Fruit fly (Drosophila melanogaster) whole organism, embryonic: Measurements from ENCODE around the gene Tim17a1.
A peak's percentile ranks its signal among the peaks of the same experiment; 100 is the strongest.

Source experiments
- Awh ChIP-seq: fragments of 200-800 bp; sonication (Bioruptor generic); IDR thresholded peaks from 2 replicates; pipeline ENCODE4, ENCODE4 v1.3.6; 2022; ENCODE audit warnings: missing biosample characterization, missing genetic modification characterization
- B-H2 ChIP-seq: fragments of 200-800 bp; sonication (Bioruptor generic); optimal IDR thresholded peaks from 2 replicates; lab custom pipeline; 2018; ENCODE audit warnings: missing biosample characterization, mild to moderate bottlenecking, missing genetic modification characterization
- CG11456 ChIP-seq: fragments of 200-800 bp; sonication (Bioruptor generic); IDR thresholded peaks from 3 replicates; pipeline ENCODE4 v1.3.6; 2022; ENCODE audit warnings: missing biosample characterization, missing genetic modification characterization
- CG12942 ChIP-seq: fragments of 200-800 bp; sonication (Bioruptor generic); optimal IDR thresholded peaks from 3 replicates; lab custom pipeline; 2016; ENCODE audit warnings: missing biosample characterization, missing genetic modification characterization
- CG14667 ChIP-seq: fragments of 200-800 bp; sonication (Bioruptor generic); IDR thresholded peaks from 2 replicates; pipeline ENCODE4 v1.3.6; 2022; ENCODE audit warnings: missing biosample characterization, missing genetic modification characterization
- CG15073 ChIP-seq: fragments of 200-800 bp; sonication (Bioruptor generic); optimal IDR thresholded peaks from 2 replicates; lab custom pipeline; 2016; ENCODE audit warnings: missing biosample characterization, missing genetic modification characterization
- CG1832 ChIP-seq: fragments of 200-800 bp; sonication (Bioruptor generic); optimal IDR thresholded peaks from 2 replicates; lab custom pipeline; 2017; ENCODE audit warnings: missing biosample characterization, mild to moderate bottlenecking, missing genetic modification characterization, inconsistent platforms
- CG2199 ChIP-seq: fragments of 200-800 bp; sonication (Bioruptor generic); IDR thresholded peaks from 3 replicates; pipeline ENCODE4 v1.3.6; 2022; ENCODE audit warnings: missing biosample characterization, missing genetic modification characterization
- CG30020 ChIP-seq: fragments of 200-800 bp; optimal IDR thresholded peaks from 2 replicates; lab custom pipeline; 2019; ENCODE audit warnings: missing biosample characterization, mild to moderate bottlenecking, missing genetic modification characterization, moderate library complexity
- CG3065 ChIP-seq: fragments of 200-800 bp; sonication (Bioruptor generic); optimal IDR thresholded peaks from 2 replicates; lab custom pipeline; 2016; ENCODE audit warnings: missing biosample characterization, missing genetic modification characterization
- CG3847 ChIP-seq: fragments of 200-800 bp; sonication (Bioruptor generic); IDR thresholded peaks from 2 replicates; pipeline ENCODE4 v1.3.6; 2022; ENCODE audit warnings: missing biosample characterization, missing genetic modification characterization
- CG3995 ChIP-seq: fragments of 200-800 bp; sonication (Bioruptor generic); optimal IDR thresholded peaks from 3 replicates; lab custom pipeline; 2016; ENCODE audit warnings: missing biosample characterization, missing genetic modification characterization
- CG4820 ChIP-seq: fragments of 200-800 bp; sonication (Bioruptor generic); optimal IDR thresholded peaks from 3 replicates; lab custom pipeline; 2016; ENCODE audit warnings: missing biosample characterization, missing genetic modification characterization
- CG6175 ChIP-seq: fragments of 200-800 bp; sonication (Bioruptor generic); IDR thresholded peaks from 3 replicates; pipeline ENCODE4 v1.3.6; 2022; ENCODE audit warnings: missing biosample characterization, missing genetic modification characterization
- CG6272 ChIP-seq: fragments of 200-800 bp; sonication (Bioruptor generic); IDR thresholded peaks from 2 replicates; pipeline ENCODE4 v1.3.6; 2022; ENCODE audit warnings: missing biosample characterization, missing genetic modification characterization
- CG6854 ChIP-seq: fragments of 200-800 bp; sonication (Bioruptor generic); optimal IDR thresholded peaks from 3 replicates; lab custom pipeline; 2017; ENCODE audit warnings: missing biosample characterization, mild to moderate bottlenecking, missing genetic modification characterization
- CG7963 ChIP-seq: fragments of 200-800 bp; sonication (Bioruptor generic); IDR thresholded peaks from 3 replicates; pipeline ENCODE4 v1.3.6; 2022; ENCODE audit warnings: missing biosample characterization, missing genetic modification characterization; ENCODE audit not compliant: partially characterized antibody
- CG9215 ChIP-seq: fragments of 200-800 bp; sonication (Bioruptor generic); IDR thresholded peaks from 2 replicates; pipeline ENCODE4 v1.3.6; 2022; ENCODE audit warnings: missing biosample characterization, missing genetic modification characterization
- CG9727 ChIP-seq: fragments of 200-800 bp; sonication (Bioruptor generic); optimal IDR thresholded peaks from 3 replicates; lab custom pipeline; 2017; ENCODE audit warnings: missing biosample characterization, mild to moderate bottlenecking, missing genetic modification characterization
- CTCF ChIP-seq: fragments of 200-800 bp; sonication (Bioruptor generic); optimal IDR thresholded peaks from 2 replicates; lab custom pipeline; 2017; ENCODE audit warnings: missing biosample characterization, mild to moderate bottlenecking, missing genetic modification characterization, moderate library complexity
- CkIIα-i1 ChIP-seq: fragments of 200-800 bp; sonication (Bioruptor generic); IDR thresholded peaks from 2 replicates; pipeline ENCODE4 v1.3.6; 2022; ENCODE audit warnings: missing biosample characterization, missing genetic modification characterization
- Dek ChIP-seq: fragments of 200-800 bp; sonication (Bioruptor generic); optimal IDR thresholded peaks from 3 replicates; lab custom pipeline; 2019; ENCODE audit warnings: missing biosample characterization, mild to moderate bottlenecking, missing genetic modification characterization, moderate library complexity
- E2f2 ChIP-seq: fragments of 200-800 bp; sonication (Bioruptor generic); IDR thresholded peaks from 2 replicates; pipeline ENCODE4 v1.3.6; 2022; ENCODE audit warnings: missing biosample characterization, missing genetic modification characterization
- Gug ChIP-seq: fragments of 200-800 bp; sonication (Bioruptor generic); IDR thresholded peaks from 4 replicates; pipeline ENCODE4 v1.3.6; 2022; ENCODE audit warnings: missing biosample characterization, missing genetic modification characterization
- Hand ChIP-seq: fragments of 200-800 bp; sonication (Bioruptor generic); optimal IDR thresholded peaks from 2 replicates; lab custom pipeline; 2017; ENCODE audit warnings: mild to moderate bottlenecking, missing biosample characterization, missing genetic modification reagents, missing genetic modification characterization
- Hr78 ChIP-seq, 2 experiments: fragments of 200-800 bp in 1 of 2; fragments of >200 bp in 1 of 2; sonication (Bioruptor generic) in 1 of 2; optimal IDR thresholded peaks; 2 replicates each; lab custom pipeline; 2017 to 2019; ENCODE audit warnings: missing biosample characterization in 2 of 2, missing genetic modification characterization in 2 of 2, mild to moderate bottlenecking in 1 of 2, moderate library complexity in 1 of 2
- MTF-1 ChIP-seq: fragments of 200-800 bp; sonication (Bioruptor generic); optimal IDR thresholded peaks from 2 replicates; lab custom pipeline; 2018; ENCODE audit warnings: missing biosample characterization, mild to moderate bottlenecking, missing genetic modification characterization, borderline replicate concordance
- Oli ChIP-seq: fragments of 200-800 bp; sonication (Bioruptor generic); optimal IDR thresholded peaks from 2 replicates; lab custom pipeline; 2018; ENCODE audit warnings: missing biosample characterization, mild to moderate bottlenecking, missing genetic modification characterization, moderate library complexity
- Six4 ChIP-seq: fragments of 200-800 bp; sonication (Bioruptor generic); optimal IDR thresholded peaks from 2 replicates; lab custom pipeline; 2016; ENCODE audit warnings: missing biosample characterization, missing genetic modification characterization
- chinmo ChIP-seq: fragments of 200-800 bp; sonication (Bioruptor generic); IDR thresholded peaks from 4 replicates; pipeline ENCODE4 v1.3.6; 2022; ENCODE audit warnings: missing biosample characterization, missing genetic modification characterization; ENCODE audit not compliant: partially characterized antibody
- crc ChIP-seq: fragments of 200-800 bp; sonication (Bioruptor generic); optimal IDR thresholded peaks from 2 replicates; lab custom pipeline; 2016; ENCODE audit warnings: missing biosample characterization, missing genetic modification characterization
- dpn ChIP-seq, 2 experiments: fragments of 200-800 bp; sonication (Bioruptor generic); optimal IDR thresholded peaks; 3 replicates each; lab custom pipeline; 2016; ENCODE audit warnings: missing biosample characterization in 2 of 2, missing genetic modification characterization in 2 of 2
- fd102C ChIP-seq: fragments of 200-800 bp; sonication (Bioruptor generic); optimal IDR thresholded peaks from 2 replicates; lab custom pipeline; 2018; ENCODE audit warnings: missing biosample characterization, mild to moderate bottlenecking, missing genetic modification characterization, moderate library complexity
- fru ChIP-seq: fragments of >200 bp; optimal IDR thresholded peaks from 2 replicates; lab custom pipeline; 2017
- gcm ChIP-seq: fragments of 200-800 bp; sonication (Bioruptor generic); optimal IDR thresholded peaks from 2 replicates; lab custom pipeline; 2019; ENCODE audit warnings: missing biosample characterization, mild to moderate bottlenecking, missing genetic modification characterization, moderate library complexity
- ind ChIP-seq: fragments of 200-800 bp; sonication (Bioruptor generic); optimal IDR thresholded peaks from 3 replicates; lab custom pipeline; 2016; ENCODE audit warnings: missing biosample characterization, missing genetic modification characterization
- ken ChIP-seq: fragments of 200-800 bp; sonication (Bioruptor generic); IDR thresholded peaks from 3 replicates; pipeline ENCODE4 v1.3.6; 2022; ENCODE audit warnings: missing biosample characterization, missing genetic modification characterization
- lmd ChIP-seq: fragments of 200-800 bp; sonication (Bioruptor generic); IDR thresholded peaks from 2 replicates; pipeline ENCODE4 v1.3.6; 2022; ENCODE audit warnings: missing biosample characterization, missing genetic modification characterization
- nmo ChIP-seq: fragments of 200-800 bp; sonication (Bioruptor generic); optimal IDR thresholded peaks from 2 replicates; lab custom pipeline; 2018; ENCODE audit warnings: missing biosample characterization, mild to moderate bottlenecking, missing genetic modification characterization, moderate library complexity
- pho ChIP-seq: fragments of 200-800 bp; sonication (Bioruptor generic); optimal IDR thresholded peaks from 2 replicates; lab custom pipeline; 2016; ENCODE audit warnings: missing biosample characterization, missing genetic modification characterization
- pnt ChIP-seq: fragments of 200-800 bp; sonication (Bioruptor generic); optimal IDR thresholded peaks from 3 replicates; lab custom pipeline; 2016; ENCODE audit warnings: missing biosample characterization, missing genetic modification characterization
- ranshi ChIP-seq: fragments of 200-800 bp; sonication (Bioruptor generic); IDR thresholded peaks from 2 replicates; pipeline ENCODE4 v1.3.6; 2022; ENCODE audit warnings: missing biosample characterization, missing genetic modification characterization
- rib ChIP-seq: fragments of 200-800 bp; sonication (Bioruptor generic); IDR thresholded peaks from 2 replicates; pipeline ENCODE4 v1.3.6; 2022; ENCODE audit warnings: missing biosample characterization, missing genetic modification characterization
- salm ChIP-seq: fragments of 200-800 bp; sonication (Bioruptor generic); optimal IDR thresholded peaks from 2 replicates; lab custom pipeline; 2018; ENCODE audit warnings: missing biosample characterization, mild to moderate bottlenecking, missing genetic modification characterization
- sima ChIP-seq: fragments of 200-800 bp; sonication (Bioruptor generic); optimal IDR thresholded peaks from 2 replicates; lab custom pipeline; 2016; ENCODE audit warnings: missing biosample characterization, missing genetic modification characterization
- sqz ChIP-seq: fragments of 200-800 bp; sonication (Bioruptor generic); optimal IDR thresholded peaks from 3 replicates; lab custom pipeline; 2018; ENCODE audit warnings: missing biosample characterization, mild to moderate bottlenecking, missing genetic modification characterization
- toy ChIP-seq: fragments of 200-800 bp; sonication (Bioruptor generic); IDR thresholded peaks from 2 replicates; pipeline ENCODE4 v1.3.6; 2022; ENCODE audit warnings: missing biosample characterization, missing genetic modification characterization
- ttk ChIP-seq: fragments of 200-800 bp; sonication (Bioruptor generic); IDR thresholded peaks from 2 replicates; pipeline ENCODE4 v2.1.2; 2022; ENCODE audit warnings: missing biosample characterization, missing genetic modification characterization
- tx ChIP-seq: fragments of 200-800 bp; sonication (Bioruptor generic); optimal IDR thresholded peaks from 2 replicates; lab custom pipeline; 2016; ENCODE audit warnings: missing biosample characterization, missing genetic modification characterization
- vnd ChIP-seq: fragments of 200-800 bp; sonication (Bioruptor generic); IDR thresholded peaks from 3 replicates; pipeline ENCODE4 v1.3.6; 2022; ENCODE audit warnings: missing biosample characterization, missing genetic modification characterization; ENCODE audit not compliant: partially characterized antibody
- vvl ChIP-seq: fragments of 200-800 bp; sonication (Bioruptor generic); IDR thresholded peaks from 2 replicates; pipeline ENCODE4 v1.3.6; 2022; ENCODE audit warnings: missing biosample characterization, missing genetic modification characterization
- zf30C ChIP-seq: fragments of 200-800 bp; sonication (Bioruptor generic); optimal IDR thresholded peaks from 3 replicates; lab custom pipeline; 2018; ENCODE audit warnings: missing biosample characterization, mild to moderate bottlenecking, missing genetic modification characterization

Gene Tim17a1

DNA sequence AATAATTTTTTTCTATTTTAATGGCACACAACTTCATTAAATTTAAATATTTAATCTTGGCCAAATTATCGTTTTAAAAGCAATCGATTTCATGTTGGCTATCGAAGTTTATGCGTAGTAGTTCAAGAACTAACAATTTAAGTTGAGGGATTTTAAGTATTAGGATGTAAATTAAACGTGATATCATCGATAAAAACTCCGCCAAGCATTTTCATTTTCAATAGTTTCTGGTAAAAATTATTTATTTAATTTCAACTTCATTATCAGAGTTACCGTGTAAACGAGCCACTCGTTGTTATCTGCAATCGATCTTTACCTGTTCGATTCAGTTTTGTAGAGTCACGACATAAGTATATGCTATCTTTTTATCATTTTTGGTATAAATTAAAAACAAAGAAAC lies 38.5 kb upstream of the Tim17a1 start (continued):
- peak; percentile 71; the same call in 1 of the 2 replicates for TF ChIP-seq CkIIα-i1
- TF ChIP-seq nmo (GFP tag; lab: Kevin White, UChicago) = peak; percentile 99
- no peak for TF ChIP-seq fru (lab: Kevin White, UChicago)
- peak; percentile 96 for TF ChIP-seq ken (GFP tag; lab: Robert Waterston, UW)
- TF ChIP-seq CG9215 (GFP tag; lab: Robert Waterston, UW) = peak; percentile 80; the same call in 1 of the 2 replicates
- peak; percentile 84 for TF ChIP-seq toy (GFP tag; lab: Robert Waterston, UW)
- TF ChIP-seq Gug (GFP tag; lab: Robert Waterston, UW) = peak; percentile 64; the same call in 2 of the 4 replicates
- TF ChIP-seq Awh = peak; percentile 98
- TF ChIP-seq sima (GFP tag; lab: Kevin White, UChicago) = peak; percentile 91
- TF ChIP-seq ind (GFP tag; lab: Kevin White, UChicago) = peak; percentile 98
- peak; percentile 97 for TF ChIP-seq Oli (tag; lab: Kevin White, UChicago)
- TF ChIP-seq CG3995 (GFP tag; lab: Kevin White, UChicago) = peak; percentile 89
- peak; percentile 70 for TF ChIP-seq CTCF (GFP tag; lab: Kevin White, UChicago)
- TF ChIP-seq CG6175 = peak; percentile 75; the same call in 2 of the 3 replicates
- TF ChIP-seq CG30020 = peak; percentile 90
- peak; percentile 93 for TF ChIP-seq ttk (GFP tag; lab: Robert Waterston, UW)
- no peak for TF ChIP-seq vnd (GFP tag; lab: Robert Waterston, UW)
- TF ChIP-seq CG1832 (GFP tag; lab: Kevin White, UChicago) = no peak
- peak; percentile 94 for TF ChIP-seq lmd (GFP tag; lab: Robert Waterston, UW)
- peak; percentile 97 for TF ChIP-seq Dek
- TF ChIP-seq CG3065 (GFP tag; lab: Kevin White, UChicago) = peak; percentile 89
- peak; percentile 85 for TF ChIP-seq E2f2 (GFP tag; lab: Robert Waterston, UW)
- peak; percentile 73 for TF ChIP-seq CG6272
- TF ChIP-seq CG6854 = peak; percentile 98
- peak; percentile 99 for TF ChIP-seq Six4 (GFP tag; lab: Kevin White, UChicago)
- peak; percentile 76 for TF ChIP-seq CG15073
- TF ChIP-seq CG3847 (GFP tag; lab: Robert Waterston, UW) = peak; percentile 94
- TF ChIP-seq chinmo = no peak
- TF ChIP-seq rib (GFP tag; lab: Robert Waterston, UW) = peak; percentile 86
- peak; percentile 84 for TF ChIP-seq tx (GFP tag; lab: Kevin White, UChicago)
- peak; percentile 98 for TF ChIP-seq CG9727
- TF ChIP-seq Hand (GFP tag; lab: Kevin White, UChicago) = peak; percentile 92
- TF ChIP-seq crc = peak; percentile 91
- peak; percentile 91 for TF ChIP-seq pho (GFP tag; lab: Kevin White, UChicago)
- peak; percentile 39 for TF ChIP-seq zf30C (GFP tag; lab: Kevin White, UChicago)
- TF ChIP-seq CG11456 (GFP tag; lab: Robert Waterston, UW) = peak; percentile 93; the same call in 2 of the 3 replicates
- TF ChIP-seq gcm (GFP tag; lab: Kevin White, UChicago) = peak; percentile 98
- TF ChIP-seq B-H2 (GFP tag; lab: Kevin White, UChicago) = peak; percentile 98
- TF ChIP-seq Hr78 (GFP tag; optimal IDR thresholded peaks at IDR 0.05; lab: Kevin White, UChicago) = peak in 1 of 2 experiments; percentile 89
- peak; percentile 94 for TF ChIP-seq CG2199 (GFP tag; lab: Robert Waterston, UW)
- no peak for TF ChIP-seq CG7963 (GFP tag; lab: Robert Waterston, UW)
- peak; percentile 100 for TF ChIP-seq CG4820 (GFP tag; lab: Kevin White, UChicago)
- TF ChIP-seq CG14667 (GFP tag; lab: Robert Waterston, UW) = peak; percentile 84
- peak; percentile 98 for TF ChIP-seq salm
- TF ChIP-seq dpn (GFP tag; optimal IDR thresholded peaks at IDR 0.05; lab: Kevin White, UChicago) = peak; percentile 94
- peak; percentile 99 for TF ChIP-seq MTF-1 (GFP tag; lab: Kevin White, UChicago)
- TF ChIP-seq fd102C (GFP tag; lab: Kevin White, UChicago) = peak; percentile 92
- TF ChIP-seq vvl (GFP tag; lab: Robert Waterston, UW) = peak; percentile 99
- peak; percentile 92 for TF ChIP-seq CG12942 (GFP tag; lab: Kevin White, UChicago)
- peak; percentile 99 for TF ChIP-seq sqz
- TF ChIP-seq ranshi = peak; percentile 96
- peak; percentile 87 for TF ChIP-seq pnt (GFP tag; lab: Kevin White, UChicago)
